Worm (Caenorhabditis elegans) whole organism, late embryonic: ENCODE results near the gene bli-1.

ENCODE experiments used
- C08G9.2 ChIP-seq: sonication (generic microtip); optimal IDR thresholded peaks from 2 replicates; lab custom pipeline; 2016; ENCODE audit warnings: mild to moderate bottlenecking, missing genetic modification characterization, moderate library complexity, missing compliant biosample characterization
- C38D4.7 ChIP-seq: fragments of 200-800 bp; sonication (Bioruptor generic); optimal IDR thresholded peaks from 2 replicates; lab custom pipeline; 2018; ENCODE audit warnings: mild to moderate bottlenecking, missing genetic modification characterization, moderate library complexity, missing compliant biosample characterization
- F13H6.1 ChIP-seq: sonication (generic microtip); optimal IDR thresholded peaks from 2 replicates; lab custom pipeline; 2016; ENCODE audit warnings: missing genetic modification characterization, missing compliant biosample characterization
- K02D7.2 ChIP-seq: sonication (generic microtip); optimal IDR thresholded peaks from 2 replicates; lab custom pipeline; 2017; ENCODE audit warnings: mild to moderate bottlenecking, missing genetic modification characterization, missing compliant biosample characterization
- T23F11.4 ChIP-seq: fragments of 200-800 bp; sonication (Bioruptor generic); optimal IDR thresholded peaks from 2 replicates; lab custom pipeline; 2018; ENCODE audit warnings: mild to moderate bottlenecking, missing genetic modification characterization, missing compliant biosample characterization
- ahr-1 ChIP-seq: sonication (generic microtip); optimal IDR thresholded peaks from 2 replicates; lab custom pipeline; 2016; ENCODE audit warnings: missing genetic modification characterization, missing compliant biosample characterization
- ama-1 ChIP-seq: fragments of 150-350 bp; optimal IDR thresholded peaks from 2 replicates; lab custom pipeline; 2014
- ceh-18 ChIP-seq: sonication (generic microtip); optimal IDR thresholded peaks from 2 replicates; lab custom pipeline; 2016; ENCODE audit warnings: missing genetic modification characterization, missing compliant biosample characterization
- ceh-2 ChIP-seq: sonication (generic microtip); optimal IDR thresholded peaks from 2 replicates; lab custom pipeline; 2016; ENCODE audit warnings: missing genotype, missing genetic modification characterization, missing compliant biosample characterization
- ceh-22 ChIP-seq: sonication (generic microtip); optimal IDR thresholded peaks from 2 replicates; lab custom pipeline; 2017; ENCODE audit warnings: missing biosample characterization, missing genetic modification characterization
- ceh-31 ChIP-seq: sonication (generic microtip); optimal IDR thresholded peaks from 2 replicates; lab custom pipeline; 2016; ENCODE audit warnings: missing genetic modification characterization, missing compliant biosample characterization
- ceh-34 ChIP-seq: sonication (generic microtip); optimal IDR thresholded peaks from 2 replicates; lab custom pipeline; 2016; ENCODE audit warnings: mild to moderate bottlenecking, missing genetic modification characterization, missing compliant biosample characterization
- ceh-45 ChIP-seq: fragments of 200-800 bp; sonication (Bioruptor generic); IDR thresholded peaks from 2 replicates; pipeline ENCODE4 v1.3.6; 2022; ENCODE audit warnings: missing genetic modification reagents, missing genetic modification characterization, missing compliant biosample characterization
- ceh-48 ChIP-seq: sonication (generic microtip); optimal IDR thresholded peaks from 2 replicates; lab custom pipeline; 2016; ENCODE audit warnings: missing genetic modification characterization, inconsistent platforms, missing compliant biosample characterization
- ceh-6 ChIP-seq: fragments of 200-800 bp; sonication (Bioruptor generic); optimal IDR thresholded peaks from 2 replicates; lab custom pipeline; 2018; ENCODE audit warnings: mild to moderate bottlenecking, missing genetic modification characterization, missing compliant biosample characterization
- che-1 ChIP-seq: sonication (generic microtip); optimal IDR thresholded peaks from 2 replicates; lab custom pipeline; 2016; ENCODE audit warnings: mild to moderate bottlenecking, missing genetic modification characterization, missing compliant biosample characterization
- elt-2 ChIP-seq: sonication (generic microtip); optimal IDR thresholded peaks from 2 replicates; lab custom pipeline; 2016; ENCODE audit warnings: missing genetic modification reagents, missing genetic modification characterization, missing compliant biosample characterization
- elt-4 ChIP-seq: sonication (generic microtip); optimal IDR thresholded peaks from 2 replicates; lab custom pipeline; 2016; ENCODE audit warnings: missing genetic modification characterization, missing compliant biosample characterization
- ets-4 ChIP-seq: sonication (generic microtip); optimal IDR thresholded peaks from 2 replicates; lab custom pipeline; 2016; ENCODE audit warnings: missing genetic modification characterization, missing compliant biosample characterization
- fax-1 ChIP-seq: sonication (generic microtip); optimal IDR thresholded peaks from 2 replicates; lab custom pipeline; 2016; ENCODE audit warnings: missing genotype, missing genetic modification characterization, missing compliant biosample characterization
- fkh-6 ChIP-seq: sonication (generic microtip); optimal IDR thresholded peaks from 2 replicates; lab custom pipeline; 2016; ENCODE audit warnings: missing genetic modification characterization, missing compliant biosample characterization
- gmeb-2 ChIP-seq: sonication (generic microtip); optimal IDR thresholded peaks from 2 replicates; lab custom pipeline; 2016; ENCODE audit warnings: missing genetic modification characterization, inconsistent platforms, missing compliant biosample characterization
- hlh-13 ChIP-seq: fragments of 200-800 bp; sonication (Bioruptor generic); optimal IDR thresholded peaks from 2 replicates; lab custom pipeline; 2018; ENCODE audit warnings: mild to moderate bottlenecking, missing genetic modification characterization, missing compliant biosample characterization
- hlh-30 ChIP-seq: sonication (generic microtip); optimal IDR thresholded peaks from 2 replicates; lab custom pipeline; 2017; ENCODE audit warnings: antibody characterized with exemption, missing genetic modification characterization, missing compliant biosample characterization; ENCODE audit not compliant: insufficient read depth
- hlh-8 ChIP-seq: sonication (generic microtip); optimal IDR thresholded peaks from 2 replicates; lab custom pipeline; 2016; ENCODE audit warnings: missing genotype, missing genetic modification characterization, missing compliant biosample characterization
- lim-6 ChIP-seq: sonication (generic microtip); optimal IDR thresholded peaks from 2 replicates; lab custom pipeline; 2016; ENCODE audit warnings: missing genetic modification characterization, missing compliant biosample characterization
- lin-11 ChIP-seq: fragments of 200-800 bp; sonication (Bioruptor generic); optimal IDR thresholded peaks from 2 replicates; lab custom pipeline; 2018; ENCODE audit warnings: mild to moderate bottlenecking, missing genetic modification characterization, missing compliant biosample characterization
- nfya-1 ChIP-seq: sonication (generic microtip); optimal IDR thresholded peaks from 2 replicates; lab custom pipeline; 2017; ENCODE audit warnings: missing genetic modification characterization, mild to moderate bottlenecking, missing compliant biosample characterization, antibody characterized with exemption, moderate library complexity
- nhr-11 ChIP-seq: fragments of 150-350 bp; optimal IDR thresholded peaks from 2 replicates; lab custom pipeline; 2014; ENCODE audit warnings: missing biosample characterization, missing genetic modification characterization
- nhr-232 ChIP-seq: sonication (generic microtip); optimal IDR thresholded peaks from 2 replicates; lab custom pipeline; 2016; ENCODE audit warnings: missing genetic modification characterization, missing compliant biosample characterization
- npax-4 ChIP-seq: sonication (generic microtip); optimal IDR thresholded peaks from 2 replicates; lab custom pipeline; 2016; ENCODE audit warnings: missing genetic modification characterization, missing compliant biosample characterization
- pax-1 ChIP-seq: fragments of 150-350 bp; optimal IDR thresholded peaks from 2 replicates; lab custom pipeline; 2014; ENCODE audit warnings: missing biosample characterization, missing genetic modification characterization
- pha-2 ChIP-seq: sonication (generic microtip); optimal IDR thresholded peaks from 2 replicates; lab custom pipeline; 2017; ENCODE audit warnings: mild to moderate bottlenecking, missing genetic modification characterization, missing compliant biosample characterization
- pha-4 ChIP-seq: fragments of 150-350 bp; optimal IDR thresholded peaks from 2 replicates; lab custom pipeline; 2018; ENCODE audit warnings: missing biosample characterization, missing genetic modification reagents, missing genetic modification characterization
- pqm-1 ChIP-seq: sonication (generic microtip); optimal IDR thresholded peaks from 2 replicates; lab custom pipeline; 2016; ENCODE audit warnings: missing genetic modification characterization, missing compliant biosample characterization
- pros-1 ChIP-seq: fragments of 150-350 bp; optimal IDR thresholded peaks from 2 replicates; lab custom pipeline; 2014; ENCODE audit warnings: missing biosample characterization, missing genetic modification reagents, missing genetic modification characterization
- rnt-1 ChIP-seq: sonication (generic microtip); optimal IDR thresholded peaks from 2 replicates; lab custom pipeline; 2016; ENCODE audit warnings: missing genetic modification characterization, missing compliant biosample characterization
- sdc-2 ChIP-seq: sonication (generic microtip); optimal IDR thresholded peaks from 2 replicates; lab custom pipeline; 2016; ENCODE audit warnings: missing genotype, missing genetic modification characterization, missing compliant biosample characterization
- syd-9 ChIP-seq: sonication (generic microtip); optimal IDR thresholded peaks from 2 replicates; lab custom pipeline; 2016; ENCODE audit warnings: mild to moderate bottlenecking, missing genetic modification characterization, moderate library complexity, missing compliant biosample characterization
- tbx-2 ChIP-seq: sonication (generic microtip); optimal IDR thresholded peaks from 2 replicates; lab custom pipeline; 2016; ENCODE audit warnings: missing genetic modification characterization, missing compliant biosample characterization
- ttx-3 ChIP-seq: sonication (generic microtip); optimal IDR thresholded peaks from 2 replicates; lab custom pipeline; 2016; ENCODE audit warnings: missing genetic modification reagents, missing genetic modification characterization, missing compliant biosample characterization
- unc-3 ChIP-seq, 2 experiments: fragments of 200-800 bp in 1 of 2; sonication (Bioruptor generic) in 1 of 2; sonication (generic microtip) in 1 of 2; conservative IDR thresholded peaks in 1 of 2; optimal IDR thresholded peaks in 1 of 2; 2 replicates each; pipeline versions ENCODE4 v1.3.6 to Lab custom; 2016 to 2022; ENCODE audit warnings: missing compliant biosample characterization in 2 of 2, missing genetic modification characterization in 2 of 2, missing genetic modification reagents in 1 of 2
- unc-42 ChIP-seq: sonication (generic microtip); optimal IDR thresholded peaks from 2 replicates; lab custom pipeline; 2016; ENCODE audit warnings: missing genotype, missing genetic modification characterization, missing compliant biosample characterization
- ztf-16 ChIP-seq: sonication (generic microtip); optimal IDR thresholded peaks from 2 replicates; lab custom pipeline; 2017; ENCODE audit warnings: missing genetic modification characterization, missing compliant biosample characterization

Gene bli-1

DNA sequence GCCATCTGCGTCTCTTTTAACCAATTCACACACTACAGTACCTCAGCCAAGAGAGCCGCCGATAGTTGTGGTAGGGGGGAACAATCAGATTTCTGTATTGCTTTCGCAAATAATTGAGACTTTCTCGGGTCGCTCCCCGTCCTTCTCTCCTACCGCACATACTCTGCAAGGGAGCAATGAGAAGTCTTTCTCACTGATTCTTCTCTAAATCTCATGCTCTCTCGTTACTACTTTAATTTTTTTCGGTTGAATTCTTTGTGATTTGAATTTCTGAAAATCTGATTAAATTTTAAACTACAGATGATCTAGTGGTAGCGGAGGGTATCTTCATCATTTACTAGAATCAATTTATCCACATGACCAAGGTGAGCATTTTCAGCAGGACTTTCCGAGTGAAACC lies 33.5 kb upstream of the bli-1 start, which contains the start of gene ptb-1:
Gene ptb-1 (plus strand): TSS at position 301 of the 400 bp plus-strand sequence.
- TF ChIP-seq hlh-8 (tag; lab: Kevin White, UChicago) (no peak), unc-3 (GFP tag; conservative IDR thresholded peaks at IDR 0.05; lab: Robert Waterston, UW) (no peak), unc-3 (tag; optimal IDR thresholded peaks at IDR 0.05; lab: Kevin White, UChicago) (no peak)
- TF ChIP-seq, all 69 proteins: peak for 0

DNA sequence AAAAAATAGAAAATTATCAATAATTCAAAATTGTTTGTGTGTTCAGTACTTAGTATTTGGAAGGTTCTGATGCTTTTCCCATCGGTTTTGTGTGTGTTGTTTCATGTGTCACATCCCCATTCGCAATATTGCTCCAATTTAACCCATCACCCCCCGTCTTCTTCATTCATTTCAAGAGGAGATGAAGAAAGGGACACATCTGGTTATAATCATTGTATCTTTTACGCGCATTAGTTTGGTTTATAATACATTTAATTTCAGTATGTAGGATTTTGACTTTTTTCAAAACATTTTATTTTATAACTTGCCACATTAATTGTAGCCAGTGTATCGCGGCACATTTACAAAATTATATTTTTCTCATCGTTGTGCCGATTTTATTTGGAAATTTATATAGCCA lies 28.6 kb upstream of the bli-1 start:
- TF ChIP-seq nhr-11 (tag; lab: Kevin White, UChicago) (no peak), ahr-1 (tag; lab: Kevin White, UChicago) (no peak), syd-9 (tag; lab: Kevin White, UChicago) (no peak), ceh-34 (tag; lab: Kevin White, UChicago) (no peak), tbx-2 (tag; lab: Kevin White, UChicago) (no peak), pha-2 (no peak), hlh-30 (no peak), nfya-1 (no peak), ceh-18 (tag; lab: Kevin White, UChicago) (no peak), F13H6.1 (tag; lab: Kevin White, UChicago) (no peak), C08G9.2 (no peak), rnt-1 (tag; lab: Kevin White, UChicago) (no peak), T23F11.4 (no peak), sdc-2 (tag; lab: Kevin White, UChicago) (no peak), unc-42 (tag; lab: Kevin White, UChicago) (no peak), npax-4 (tag; lab: Kevin White, UChicago) (no peak), ceh-22 (tag; lab: Kevin White, UChicago) (no peak), gmeb-2 (tag; lab: Kevin White, UChicago) (no peak), K02D7.2 (no peak), elt-4 (tag; lab: Kevin White, UChicago) (no peak)
- TF ChIP-seq, all 69 proteins: peak for 0

DNA sequence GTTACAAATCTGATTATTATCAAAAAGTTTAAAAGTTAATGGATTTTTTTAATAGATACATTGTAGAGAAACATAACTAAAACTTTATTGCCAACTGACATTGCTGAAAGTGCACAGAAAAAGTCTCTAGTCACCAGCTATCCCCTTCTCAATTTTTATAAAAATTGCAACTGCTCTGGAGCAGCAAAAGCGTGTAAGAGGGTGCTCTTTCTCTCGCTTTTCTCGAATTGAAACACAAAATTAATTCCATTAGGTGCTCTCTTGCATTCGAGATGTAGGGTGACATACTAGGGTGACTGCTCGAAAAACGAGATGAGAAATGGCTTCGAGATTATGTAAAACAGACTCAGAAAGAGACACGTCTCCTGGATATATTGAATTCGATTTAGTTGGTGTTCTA lies 28.1 kb upstream of the bli-1 start:
- no peak for TF ChIP-seq fax-1 (tag; lab: Kevin White, UChicago)
- TF ChIP-seq fkh-6 (tag; lab: Kevin White, UChicago): no peak
- TF ChIP-seq unc-3 (GFP tag; conservative IDR thresholded peaks at IDR 0.05; lab: Robert Waterston, UW): no peak
- TF ChIP-seq unc-3 (tag; optimal IDR thresholded peaks at IDR 0.05; lab: Kevin White, UChicago): no peak
- no peak for TF ChIP-seq C38D4.7 (GFP tag; lab: Kevin White, UChicago)
- no peak for TF ChIP-seq ceh-48 (tag; lab: Kevin White, UChicago)
- TF ChIP-seq pax-1 (tag; lab: Kevin White, UChicago): no peak
- no peak for TF ChIP-seq ets-4 (tag; lab: Kevin White, UChicago)
- TF ChIP-seq sdc-2 (tag; lab: Kevin White, UChicago): no peak
- TF ChIP-seq nfya-1: no peak
- TF ChIP-seq npax-4 (tag; lab: Kevin White, UChicago): no peak
- TF ChIP-seq pha-4 (tag; lab: Kevin White, UChicago): no peak
- no peak for TF ChIP-seq ama-1 (lab: Kevin White, UChicago)
- TF ChIP-seq gmeb-2 (tag; lab: Kevin White, UChicago): no peak
- TF ChIP-seq elt-4 (tag; lab: Kevin White, UChicago): no peak
- TF ChIP-seq ceh-2 (tag; lab: Kevin White, UChicago): no peak
- no peak for TF ChIP-seq elt-2
- no peak for TF ChIP-seq ceh-6 (GFP tag; lab: Kevin White, UChicago)
- no peak for TF ChIP-seq ceh-22 (tag; lab: Kevin White, UChicago)
- TF ChIP-seq che-1 (tag; lab: Kevin White, UChicago): no peak
- no peak for TF ChIP-seq nhr-232 (tag; lab: Kevin White, UChicago)
- TF ChIP-seq, all 69 proteins: peak for 0

DNA sequence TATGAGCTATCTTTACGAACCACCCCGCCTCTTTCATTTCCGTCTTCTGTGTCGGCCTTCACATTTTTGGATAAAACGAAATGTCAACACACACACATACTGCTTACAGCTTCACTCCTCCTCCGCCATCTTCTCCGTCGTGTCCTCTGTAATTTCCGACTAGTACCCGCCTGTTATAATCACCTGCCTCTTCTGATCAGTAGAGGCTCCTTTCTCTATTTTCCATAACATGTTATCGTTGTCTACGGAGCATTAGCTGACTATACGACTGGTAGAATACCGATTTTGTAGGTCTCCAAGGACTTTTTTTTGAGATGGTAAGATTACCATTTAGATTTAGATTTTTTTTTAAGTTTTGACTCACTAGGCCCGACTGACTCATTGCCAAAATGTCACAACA lies 23.8 kb upstream of the bli-1 start:
- no peak for TF ChIP-seq ceh-2 (tag; lab: Kevin White, UChicago)
- no peak for TF ChIP-seq fax-1 (tag; lab: Kevin White, UChicago)
- no peak for TF ChIP-seq pros-1
- TF ChIP-seq ttx-3 (tag; lab: Kevin White, UChicago): no peak
- no peak for TF ChIP-seq unc-42 (tag; lab: Kevin White, UChicago)
- TF ChIP-seq lim-6: no peak
- TF ChIP-seq pqm-1 (tag; lab: Kevin White, UChicago): no peak
- TF ChIP-seq ceh-31 (tag; lab: Kevin White, UChicago): no peak
- no peak for TF ChIP-seq sdc-2 (tag; lab: Kevin White, UChicago)
- no peak for TF ChIP-seq tbx-2 (tag; lab: Kevin White, UChicago)
- TF ChIP-seq nhr-11 (tag; lab: Kevin White, UChicago): no peak
- no peak for TF ChIP-seq ahr-1 (tag; lab: Kevin White, UChicago)
- TF ChIP-seq lin-11 (tag; lab: Kevin White, UChicago): no peak
- no peak for TF ChIP-seq ceh-22 (tag; lab: Kevin White, UChicago)
- TF ChIP-seq ceh-48 (tag; lab: Kevin White, UChicago): no peak
- no peak for TF ChIP-seq ztf-16
- no peak for TF ChIP-seq ceh-45 (GFP tag; lab: Robert Waterston, UW)
- no peak for TF ChIP-seq hlh-13
